Fruit fly (Drosophila melanogaster): Measurements from ENCODE around the gene trol.

The trol gene

dm6 chrX:2536136-2536535 lies 9.1 kb downstream of the trol start (continued):
- TF ChIP-seq Pdp1 (GFP tag; optimal IDR thresholded peaks at IDR 0.05) (peak; percentile 1 to 2), ham (GFP tag; IDR thresholded peaks at IDR 0.05) (no peak), CG12391 (tag; optimal IDR thresholded peaks at IDR 0.05) (peak; percentile 35), gcm (GFP tag; optimal IDR thresholded peaks at IDR 0.05) (no peak), tll (GFP tag; optimal IDR thresholded peaks at IDR 0.05) (no peak), pros (GFP tag; optimal IDR thresholded peaks at IDR 0.05) (no peak), CG7786 (GFP tag; optimal IDR thresholded peaks at IDR 0.05) (peak; percentile 22), Neu2 (GFP tag; optimal IDR thresholded peaks at IDR 0.05; ENCODE audit: borderline replicate concordance) (no peak), ttk (GFP tag; IDR thresholded peaks at IDR 0.05) (peak; percentile 33; the same call in 1 of the 2 replicates), so (GFP tag; IDR thresholded peaks at IDR 0.05) (no peak), CG10321 (GFP tag; IDR thresholded peaks at IDR 0.05) (no peak), ranshi (GFP tag; IDR thresholded peaks at IDR 0.05) (peak; percentile 67; the same call in 1 of the 2 replicates), HLHmδ (GFP tag; optimal IDR thresholded peaks at IDR 0.05) (no peak), Poxn (GFP tag; IDR thresholded peaks at IDR 0.05) (no peak), hb (GFP tag; IDR thresholded peaks at IDR 0.05; ENCODE audit: partially characterized antibody) (no peak), kni (GFP tag; optimal IDR thresholded peaks at IDR 0.05) (no peak), Hmr (GFP tag; optimal IDR thresholded peaks at IDR 0.05) (peak; percentile 3), Meics (GFP tag; optimal IDR thresholded peaks at IDR 0.05) (no peak), Bgb (GFP tag; IDR thresholded peaks at IDR 0.05; ENCODE audit: partially characterized antibody) (no peak), CoRest (tag; optimal IDR thresholded peaks at IDR 0.05) (peak; percentile 38), ssp (GFP tag; IDR thresholded peaks at IDR 0.05) (peak; percentile 20; the same call in 1 of the 2 replicates), Nf-YB (GFP tag; optimal IDR thresholded peaks at IDR 0.05) (no peak), al (GFP tag; IDR thresholded peaks at IDR 0.05) (0 out of 2 replicates have a peak, but pooled peaks have one; percentile 36), dmrt11E (tag; optimal IDR thresholded peaks at IDR 0.05) (peak; percentile 48), CG14441 (GFP tag; IDR thresholded peaks at IDR 0.05) (peak; percentile 53; the same call in 1 of the 2 replicates), prd (optimal IDR thresholded peaks at IDR 0.05) (no peak), prd (GFP tag; IDR thresholded peaks at IDR 0.05) (peak; percentile 77), CG17568 (GFP tag; optimal IDR thresholded peaks at IDR 0.05) (no peak), tx (GFP tag; optimal IDR thresholded peaks at IDR 0.05) (peak; percentile 11), CG12236 (GFP tag; optimal IDR thresholded peaks at IDR 0.05) (no peak), HHEX (GFP tag; optimal IDR thresholded peaks at IDR 0.05) (no peak), ato (GFP tag; IDR thresholded peaks at IDR 0.05; ENCODE audit: partially characterized antibody) (no peak), CG4404 (GFP tag; IDR thresholded peaks at IDR 0.05) (0 out of 2 replicates have a peak, but pooled peaks have one; percentile 34), usp (GFP tag; optimal IDR thresholded peaks at IDR 0.05) (no peak), crc (GFP tag; optimal IDR thresholded peaks at IDR 0.05) (no peak), Ssrp (tag; optimal IDR thresholded peaks at IDR 0.05) (peak; percentile 11), knrl (GFP tag; IDR thresholded peaks at IDR 0.05; ENCODE audit: partially characterized antibody) (no peak), Hand (GFP tag; optimal IDR thresholded peaks at IDR 0.05) (no peak), CG7839 (tag; optimal IDR thresholded peaks at IDR 0.05) (peak; percentile 48), zfh1 (GFP tag; IDR thresholded peaks at IDR 0.05) (peak; percentile 65; the same call in 2 of the 3 replicates), CG7928 (GFP tag; optimal IDR thresholded peaks at IDR 0.05) (no peak), CG5953 (GFP tag; IDR thresholded peaks at IDR 0.05) (no peak), CG10959 (GFP tag; IDR thresholded peaks at IDR 0.05) (0 out of 2 replicates have a peak, but pooled peaks have one; percentile 25), CG7745 (tag; optimal IDR thresholded peaks at IDR 0.05) (no peak), CG18764 (GFP tag; optimal IDR thresholded peaks at IDR 0.05) (no peak), CG10274 (GFP tag; optimal IDR thresholded peaks at IDR 0.05) (no peak), vvl (GFP tag; IDR thresholded peaks at IDR 0.05) (peak; percentile 63), CG31441 (GFP tag; IDR thresholded peaks at IDR 0.05) (peak; percentile 50; the same call in 1 of the 2 replicates), jing (GFP tag; optimal IDR thresholded peaks at IDR 0.05) (no peak), CG17385 (GFP tag; optimal IDR thresholded peaks at IDR 0.05) (peak; percentile 22)
